Fruit fly (Drosophila melanogaster): Measurements from ENCODE around the gene hll.

Gene hll

dm6 chr2L:14026778-14027177 is at the start of gene hll:
TSS of gene hll (plus strand) at chr2L:14027001.
- no peak for TF ChIP-seq CG17801 (GFP tag; optimal IDR thresholded peaks at IDR 0.05; ENCODE audit: partially characterized antibody)

dm6 chr2L:13977073-13977472 is 49.7 kb upstream of the hll start, which contains the start of gene Cyp28a5:
TSS of gene Cyp28a5 (plus strand) at chr2L:13977302.
- no peak for TF ChIP-seq CG17801 (GFP tag; optimal IDR thresholded peaks at IDR 0.05; ENCODE audit: partially characterized antibody)

dm6 chr2L:13979826-13980225 is 47.0 kb upstream of the hll start, which contains the start of gene NimC2:
TSS of gene NimC2 (plus strand) at chr2L:13980126.
- TF ChIP-seq CG17801 (GFP tag; optimal IDR thresholded peaks at IDR 0.05; ENCODE audit: partially characterized antibody), result no peak

dm6 chr2L:13998952-13999351 is 27.8 kb upstream of the hll start:
- TF ChIP-seq CG17801 (GFP tag; optimal IDR thresholded peaks at IDR 0.05; ENCODE audit: partially characterized antibody), result no peak

dm6 chr2L:14001078-14001477 is 25.7 kb upstream of the hll start, which contains the start of gene rk:
TSS of gene rk (minus strand) at chr2L:14001248.
- TF ChIP-seq CG17801 (GFP tag; optimal IDR thresholded peaks at IDR 0.05; ENCODE audit: partially characterized antibody), result no peak

dm6 chr2L:14001887-14002286 is 24.9 kb upstream of the hll start:
- no peak for TF ChIP-seq CG17801 (GFP tag; optimal IDR thresholded peaks at IDR 0.05; ENCODE audit: partially characterized antibody)

dm6 chr2L:14007801-14008200 is 19.0 kb upstream of the hll start, which contains the start of gene CG42692:
TSS of gene CG42692 (plus strand) at chr2L:14008101.
- no peak for TF ChIP-seq CG17801 (GFP tag; optimal IDR thresholded peaks at IDR 0.05; ENCODE audit: partially characterized antibody)

- no peak for TF ChIP-seq CG17801 (GFP tag; optimal IDR thresholded peaks at IDR 0.05; ENCODE audit: partially characterized antibody)
Observed at dm6 chr2L:14010410-14010809, 16.4 kb upstream of the hll start.

dm6 chr2L:14011591-14012303 is 15.1 kb upstream of the hll start:
- TF ChIP-seq CG17801 (GFP tag; optimal IDR thresholded peaks at IDR 0.05; ENCODE audit: partially characterized antibody), result peak; percentile 2

- no peak for TF ChIP-seq CG17801 (GFP tag; optimal IDR thresholded peaks at IDR 0.05; ENCODE audit: partially characterized antibody)
Observed at dm6 chr2L:14012304-14013054, 14.3 kb upstream of the hll start, which contains the start of gene bgm. TSS of gene bgm (plus strand) at chr2L:14013004.

dm6 chr2L:14013478-14013877 is 13.3 kb upstream of the hll start:
- no peak for TF ChIP-seq CG17801 (GFP tag; optimal IDR thresholded peaks at IDR 0.05; ENCODE audit: partially characterized antibody)

- TF ChIP-seq CG17801 (GFP tag; optimal IDR thresholded peaks at IDR 0.05; ENCODE audit: partially characterized antibody), result no peak
Observed at dm6 chr2L:14015109-14015508, 11.7 kb upstream of the hll start.

- TF ChIP-seq CG17801 (GFP tag; optimal IDR thresholded peaks at IDR 0.05; ENCODE audit: partially characterized antibody), result no peak
Observed at dm6 chr2L:14019654-14020053, 7.1 kb upstream of the hll start.

- TF ChIP-seq CG17801 (GFP tag; optimal IDR thresholded peaks at IDR 0.05; ENCODE audit: partially characterized antibody), result no peak
Observed at dm6 chr2L:14020108-14020507, 6.7 kb upstream of the hll start, which contains the start of gene NimC3. TSS of gene NimC3 (minus strand) at chr2L:14020208.

dm6 chr2L:14020545-14020874 is 6.3 kb upstream of the hll start:
- no peak for TF ChIP-seq CG17801 (GFP tag; optimal IDR thresholded peaks at IDR 0.05; ENCODE audit: partially characterized antibody)
